Worm (Caenorhabditis elegans): ENCODE results near the gene fbxb-82.

DNA sequence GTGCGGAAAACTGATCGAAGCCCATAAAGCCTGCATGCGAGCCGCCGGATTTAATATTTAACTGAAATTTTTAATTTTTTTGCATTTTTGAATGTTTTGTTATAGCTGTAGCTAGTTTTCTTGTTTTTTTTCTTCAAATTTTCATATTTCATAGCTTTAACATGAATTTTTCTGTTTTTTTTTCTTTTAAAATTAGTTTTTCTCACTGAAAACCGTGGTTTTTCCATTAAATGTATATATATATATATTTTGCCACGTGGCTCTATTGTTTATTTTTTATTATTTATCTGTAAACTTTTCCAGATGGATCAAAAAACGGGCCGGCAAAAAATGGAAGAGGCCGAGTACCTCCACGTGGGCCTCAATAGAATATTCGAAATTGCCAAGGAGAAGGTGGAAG lies 48.8 kb upstream of the fbxb-82 start, which contains the start of gene sec-20:
- TF ChIP-seq mdl-1 (tag; optimal IDR thresholded peaks at IDR 0.05) (no peak), egl-27 (tag; optimal IDR thresholded peaks at IDR 0.05) (no peak), unc-62 (GFP tag; optimal IDR thresholded peaks at IDR 0.05) (no peak), snpc-4 (tag; optimal IDR thresholded peaks at IDR 0.05) (no peak), lin-39 (tag; optimal IDR thresholded peaks at IDR 0.05) (no peak), ama-1 (optimal IDR thresholded peaks at IDR 0.05) (no peak), skn-1 (tag; optimal IDR thresholded peaks at IDR 0.05) (no peak), zag-1 (tag; optimal IDR thresholded peaks at IDR 0.05) (no peak), nhr-25 (tag; optimal IDR thresholded peaks at IDR 0.05) (no peak), mbf-1 (tag; optimal IDR thresholded peaks at IDR 0.05) (no peak), nhr-12 (tag; optimal IDR thresholded peaks at IDR 0.05) (no peak), aly-2 (tag; optimal IDR thresholded peaks at IDR 0.05) (no peak), ztf-11 (tag; optimal IDR thresholded peaks at IDR 0.05) (no peak), fos-1 (tag; optimal IDR thresholded peaks at IDR 0.05) (no peak)
